Worm (Caenorhabditis elegans) whole organism, early embryonic: ENCODE data around the gene nhr-148.

ENCODE experiments used
- B0310.2 ChIP-seq: sonication (generic microtip); optimal IDR thresholded peaks from 2 replicates; lab custom pipeline; 2016; ENCODE audit warnings: mild to moderate bottlenecking, missing genetic modification characterization, missing compliant biosample characterization
- F13C5.2 ChIP-seq: sonication (generic microtip); optimal IDR thresholded peaks from 2 replicates; lab custom pipeline; 2017; ENCODE audit warnings: mild to moderate bottlenecking, missing genetic modification characterization, inconsistent platforms, missing compliant biosample characterization
- aly-1 ChIP-seq: sonication (generic microtip); optimal IDR thresholded peaks from 2 replicates; lab custom pipeline; 2016; ENCODE audit warnings: missing genetic modification characterization, missing compliant biosample characterization
- ama-1 ChIP-seq: fragments of 150-350 bp; optimal IDR thresholded peaks from 2 replicates; lab custom pipeline; 2014
- ceh-13 ChIP-seq: fragments of 200-800 bp; sonication (Bioruptor generic); optimal IDR thresholded peaks from 2 replicates; lab custom pipeline; 2018; ENCODE audit warnings: mild to moderate bottlenecking, missing genetic modification characterization, missing compliant biosample characterization
- ceh-36 ChIP-seq: sonication (generic microtip); optimal IDR thresholded peaks from 2 replicates; lab custom pipeline; 2016; ENCODE audit warnings: missing genetic modification characterization, inconsistent platforms, missing compliant biosample characterization
- ets-7 ChIP-seq: sonication (generic microtip); optimal IDR thresholded peaks from 2 replicates; lab custom pipeline; 2016; ENCODE audit warnings: missing genotype, missing genetic modification characterization, missing compliant biosample characterization
- flt-1 ChIP-seq: fragments of 200-800 bp; sonication (Bioruptor generic); IDR thresholded peaks from 2 replicates; pipeline ENCODE4 v1.3.6; 2022; ENCODE audit warnings: missing genetic modification characterization, missing compliant biosample characterization
- hmbx-1 ChIP-seq: sonication (generic microtip); optimal IDR thresholded peaks from 2 replicates; lab custom pipeline; 2016; ENCODE audit warnings: mild to moderate bottlenecking, missing genetic modification characterization, missing compliant biosample characterization
- hmg-4 ChIP-seq: fragments of 200-800 bp; sonication (Bioruptor generic); optimal IDR thresholded peaks from 2 replicates; lab custom pipeline; 2018; ENCODE audit warnings: mild to moderate bottlenecking, missing genetic modification characterization, missing compliant biosample characterization
- hnd-1 ChIP-seq: sonication (generic microtip); optimal IDR thresholded peaks from 2 replicates; lab custom pipeline; 2016; ENCODE audit warnings: missing genetic modification characterization, missing compliant biosample characterization
- pes-1 ChIP-seq: fragments of 200-800 bp; sonication (Bioruptor generic); IDR thresholded peaks from 2 replicates; pipeline ENCODE4 v1.3.6; 2022; ENCODE audit warnings: missing genetic modification reagents, missing genetic modification characterization, missing compliant biosample characterization
- scrt-1 ChIP-seq: fragments of 200-800 bp; sonication (Bioruptor generic); IDR thresholded peaks from 2 replicates; pipeline ENCODE4 v1.3.6; 2022; ENCODE audit warnings: missing genetic modification characterization, missing compliant biosample characterization
- sea-1 ChIP-seq: fragments of 200-800 bp; sonication (Bioruptor generic); conservative IDR thresholded peaks from 2 replicates; pipeline ENCODE4 v1.3.6; 2022; ENCODE audit warnings: missing genetic modification characterization, missing compliant biosample characterization
- tbx-11 ChIP-seq: fragments of 200-800 bp; sonication (Bioruptor generic); IDR thresholded peaks from 2 replicates; pipeline ENCODE4 v1.3.6; 2022; ENCODE audit warnings: missing genetic modification characterization, missing compliant biosample characterization
- tbx-37 ChIP-seq: fragments of 200-800 bp; sonication (Bioruptor generic); conservative IDR thresholded peaks from 2 replicates; pipeline ENCODE4 v1.3.6; 2022; ENCODE audit warnings: missing genetic modification reagents, missing genetic modification characterization, missing compliant biosample characterization
- tra-4 ChIP-seq: sonication (generic microtip); optimal IDR thresholded peaks from 2 replicates; lab custom pipeline; 2017; ENCODE audit warnings: missing genetic modification characterization, missing compliant biosample characterization

The nhr-148 gene

ce11 chrV:7379384-7379783 is 37.4 kb downstream of the nhr-148 start, which contains the start of gene srsx-24:
Gene srsx-24, minus strand, starts transcription at chrV:7379484.
- TF ChIP-seq ceh-13 (GFP tag; lab: Kevin White, UChicago) (no peak), tbx-37 (GFP tag; lab: Robert Waterston, UW) (no peak), scrt-1 (no peak), aly-1 (tag; lab: Kevin White, UChicago) (no peak), B0310.2 (no peak), sea-1 (no peak), F13C5.2 (tag; lab: Kevin White, UChicago) (no peak), ama-1 (lab: Kevin White, UChicago) (no peak), hmg-4 (GFP tag; lab: Kevin White, UChicago) (no peak), flt-1 (GFP tag; lab: Robert Waterston, UW) (no peak)

ce11 chrV:7381008-7381407 is 39.1 kb downstream of the nhr-148 start, which contains the start of gene C03G6.17:
Gene C03G6.17, minus strand, starts transcription at chrV:7381108.
- no peak for TF ChIP-seq hmbx-1
- no peak for TF ChIP-seq flt-1 (GFP tag; lab: Robert Waterston, UW)
- TF ChIP-seq scrt-1: no peak
- TF ChIP-seq ceh-13 (GFP tag; lab: Kevin White, UChicago): no peak
- TF ChIP-seq ets-7: no peak
- TF ChIP-seq pes-1 (GFP tag; lab: Robert Waterston, UW): no peak
- TF ChIP-seq tbx-37 (GFP tag; lab: Robert Waterston, UW): no peak
- no peak for TF ChIP-seq sea-1
- TF ChIP-seq hmg-4 (GFP tag; lab: Kevin White, UChicago): no peak
- TF ChIP-seq B0310.2: no peak
- no peak for TF ChIP-seq aly-1 (tag; lab: Kevin White, UChicago)
- no peak for TF ChIP-seq ama-1 (lab: Kevin White, UChicago)
- TF ChIP-seq tbx-11 (GFP tag; lab: Robert Waterston, UW): no peak
- TF ChIP-seq hnd-1: no peak
- no peak for TF ChIP-seq ceh-36 (tag; lab: Kevin White, UChicago)

- TF ChIP-seq tbx-37 (GFP tag; lab: Robert Waterston, UW): no peak
- no peak for TF ChIP-seq scrt-1
- no peak for TF ChIP-seq tra-4 (tag; lab: Kevin White, UChicago)
- TF ChIP-seq pes-1 (GFP tag; lab: Robert Waterston, UW): no peak
- no peak for TF ChIP-seq F13C5.2 (tag; lab: Kevin White, UChicago)
- TF ChIP-seq sea-1: no peak
- no peak for TF ChIP-seq B0310.2
- TF ChIP-seq ets-7: no peak
Measured at ce11 chrV:7386052-7386573, 44.2 kb downstream of the nhr-148 start, which contains the start of gene srp-6. Gene srp-6, minus strand, starts transcription at chrV:7386102.

DNA sequence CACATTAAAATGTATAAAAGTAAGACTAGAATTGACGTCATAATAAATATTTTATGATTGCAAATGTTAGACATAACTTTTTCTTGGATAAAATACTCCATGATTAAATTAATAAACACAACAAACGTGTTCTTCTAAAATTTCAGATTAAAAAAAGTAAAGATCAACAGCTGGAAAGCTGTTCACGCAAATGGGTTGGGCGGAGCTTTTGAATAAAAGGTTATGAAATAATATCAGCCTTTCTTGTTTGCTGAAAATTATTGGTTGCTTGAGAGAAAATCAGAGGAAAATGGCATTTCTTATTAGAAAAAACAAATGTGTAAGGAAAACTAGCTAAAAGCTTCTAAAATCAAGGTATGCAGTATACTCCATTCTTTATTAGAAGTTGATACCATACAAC is 45.8 kb downstream of the nhr-148 start, which contains the start of gene C02H6.3:
Gene C02H6.3, minus strand, starts transcription at position 101 of the 400 bp plus-strand sequence.
- TF ChIP-seq tbx-11 (GFP tag; lab: Robert Waterston, UW) (no peak), B0310.2 (no peak), hnd-1 (no peak), flt-1 (GFP tag; lab: Robert Waterston, UW) (no peak), hmg-4 (GFP tag; lab: Kevin White, UChicago) (no peak), aly-1 (tag; lab: Kevin White, UChicago) (no peak), ets-7 (no peak), pes-1 (GFP tag; lab: Robert Waterston, UW) (no peak), ceh-36 (tag; lab: Kevin White, UChicago) (no peak), tra-4 (tag; lab: Kevin White, UChicago) (no peak), tbx-37 (GFP tag; lab: Robert Waterston, UW) (no peak), ama-1 (lab: Kevin White, UChicago) (no peak), scrt-1 (no peak), F13C5.2 (tag; lab: Kevin White, UChicago) (no peak), sea-1 (no peak), ceh-13 (GFP tag; lab: Kevin White, UChicago) (no peak), hmbx-1 (no peak)

DNA sequence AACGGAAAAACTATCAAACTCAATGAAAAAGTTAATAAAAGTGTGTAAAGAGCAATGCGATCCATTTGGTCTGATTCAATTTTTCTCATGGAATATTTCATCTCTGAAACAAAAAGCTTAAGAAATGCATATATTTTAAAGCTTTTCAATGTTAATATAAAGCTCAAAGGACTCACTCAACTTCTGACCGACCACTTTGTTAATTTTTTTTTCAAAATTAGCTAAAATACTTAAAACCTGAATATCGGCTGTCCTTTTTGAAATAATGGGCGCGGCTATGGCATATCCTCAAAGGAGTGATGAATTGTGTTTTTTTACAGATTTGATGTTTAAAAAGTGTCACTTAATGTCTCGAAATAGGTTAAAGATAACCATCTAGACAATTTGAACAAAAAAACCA is 47.8 kb downstream of the nhr-148 start, which contains the start of gene C02H6.1:
Gene C02H6.1, minus strand, starts transcription at position 101 of the 400 bp plus-strand sequence.
- TF ChIP-seq scrt-1 (no peak), ets-7 (no peak), pes-1 (GFP tag; lab: Robert Waterston, UW) (no peak), B0310.2 (no peak)

ce11 chrV:7391933-7392332 is 50.0 kb downstream of the nhr-148 start, which contains the start of gene fbxa-105:
Gene fbxa-105, minus strand, starts transcription at chrV:7392029.
- no peak for TF ChIP-seq tbx-37 (GFP tag; lab: Robert Waterston, UW)
- no peak for TF ChIP-seq ceh-36 (tag; lab: Kevin White, UChicago)
- no peak for TF ChIP-seq sea-1
- no peak for TF ChIP-seq tra-4 (tag; lab: Kevin White, UChicago)
- no peak for TF ChIP-seq hmg-4 (GFP tag; lab: Kevin White, UChicago)
- no peak for TF ChIP-seq B0310.2
- no peak for TF ChIP-seq ceh-13 (GFP tag; lab: Kevin White, UChicago)
- TF ChIP-seq tbx-11 (GFP tag; lab: Robert Waterston, UW): no peak
- TF ChIP-seq scrt-1: no peak
- TF ChIP-seq hnd-1: no peak
- no peak for TF ChIP-seq ets-7
- TF ChIP-seq hmbx-1: no peak
